Worm (Caenorhabditis elegans): ENCODE results near the gene T20D4.7.

ce11 chrV:3408602-3409001 lies at the start of gene T20D4.7:
- TF ChIP-seq flt-1 (GFP tag; IDR thresholded peaks at IDR 0.05) (no peak), tab-1 (GFP tag; IDR thresholded peaks at IDR 0.05) (no peak)

All from whole organism, midembryonic.